Fruit fly (Drosophila melanogaster): ENCODE measurements around the gene PGRP-LD.
A peak's percentile ranks its signal among the peaks of the same experiment; 100 is the strongest.

PGRP-LD gene

dm6 chr3L:5751740-5752579 is 27.9 kb upstream of the PGRP-LD start, which contains the start of gene DnaJ-1 (continued):
- TF ChIP-seq pnt (GFP tag; optimal IDR thresholded peaks at IDR 0.05), result no peak
- TF ChIP-seq B-H2 (GFP tag; optimal IDR thresholded peaks at IDR 0.05), result no peak
- TF ChIP-seq CG2712 (tag; optimal IDR thresholded peaks at IDR 0.05), result peak; percentile 22
- TF ChIP-seq ro (GFP tag; IDR thresholded peaks at IDR 0.05), result no peak
- TF ChIP-seq CG42726 (GFP tag; IDR thresholded peaks at IDR 0.05; ENCODE audit: partially characterized antibody), result peak; percentile 95
- TF ChIP-seq lov (optimal IDR thresholded peaks at IDR 0.05), result no peak
- no peak for TF ChIP-seq lov (GFP tag; IDR thresholded peaks at IDR 0.05)
- peak; percentile 52 for TF ChIP-seq CG6854 (GFP tag; optimal IDR thresholded peaks at IDR 0.05)
- peak; percentile 67 for TF ChIP-seq pfk (GFP tag; optimal IDR thresholded peaks at IDR 0.05)
- peak; percentile 68 for TF ChIP-seq grn (GFP tag; optimal IDR thresholded peaks at IDR 0.05)
- TF ChIP-seq lilli (GFP tag; optimal IDR thresholded peaks at IDR 0.05), result peak; percentile 28
- peak; percentile 45 for TF ChIP-seq dm (GFP tag; optimal IDR thresholded peaks at IDR 0.05)
- peak; percentile 15 for TF ChIP-seq grau (tag; optimal IDR thresholded peaks at IDR 0.05)
- TF ChIP-seq E2f2 (GFP tag; IDR thresholded peaks at IDR 0.05), result peak; percentile 85
- peak; percentile 54 for TF ChIP-seq CG9797 (GFP tag; optimal IDR thresholded peaks at IDR 0.05)
- TF ChIP-seq Bdp1 (GFP tag; optimal IDR thresholded peaks at IDR 0.05), result no peak
- TF ChIP-seq unpg (GFP tag; optimal IDR thresholded peaks at IDR 0.05), result peak; percentile 37
- peak; percentile 71 for TF ChIP-seq Dp (GFP tag; optimal IDR thresholded peaks at IDR 0.05)
- TF ChIP-seq CTCF (GFP tag; optimal IDR thresholded peaks at IDR 0.05), result peak; percentile 15
- TF ChIP-seq CG18764 (GFP tag; optimal IDR thresholded peaks at IDR 0.05), result no peak
- TF ChIP-seq CG7963 (GFP tag; IDR thresholded peaks at IDR 0.05; ENCODE audit: partially characterized antibody), result peak; percentile 95
- peak; percentile 26 for TF ChIP-seq CG10431 (GFP tag; optimal IDR thresholded peaks at IDR 0.05)
- peak in 1 of 2 experiments; percentile 19 for TF ChIP-seq Hr51 (GFP tag; optimal IDR thresholded peaks at IDR 0.05)
- peak in 1 of 3 experiments; percentile 77 for TF ChIP-seq Stat92E (GFP tag; optimal IDR thresholded peaks at IDR 0.05)
- TF ChIP-seq Gug (GFP tag; IDR thresholded peaks at IDR 0.05), result no peak
- peak; percentile 30 for TF ChIP-seq CG17359 (tag; optimal IDR thresholded peaks at IDR 0.05)
- peak; percentile 98 for TF ChIP-seq hbn (GFP tag; IDR thresholded peaks at IDR 0.05; ENCODE audit: partially characterized antibody)
- TF ChIP-seq scrt (GFP tag; optimal IDR thresholded peaks at IDR 0.05), result peak; percentile 68
- no peak for TF ChIP-seq Gsc (GFP tag; IDR thresholded peaks at IDR 0.05)
- TF ChIP-seq Hsf (GFP tag; optimal IDR thresholded peaks at IDR 0.05), result peak; percentile 64
- TF ChIP-seq cad (GFP tag; optimal IDR thresholded peaks at IDR 0.05), result no peak
- TF ChIP-seq bowl (GFP tag; IDR thresholded peaks at IDR 0.05), result no peak
- peak; percentile 40 for TF ChIP-seq BtbVII (GFP tag; optimal IDR thresholded peaks at IDR 0.05)
- TF ChIP-seq tgo (GFP tag; IDR thresholded peaks at IDR 0.05), result peak; percentile 31; the same call in 1 of the 3 replicates
- no peak for TF ChIP-seq lmd (GFP tag; IDR thresholded peaks at IDR 0.05)
- TF ChIP-seq HmgD (GFP tag; optimal IDR thresholded peaks at IDR 0.05), result no peak
- TF ChIP-seq NC2β (GFP tag; optimal IDR thresholded peaks at IDR 0.05), result peak; percentile 68
- TF ChIP-seq dysf (GFP tag; IDR thresholded peaks at IDR 0.05), result no peak
- no peak for TF ChIP-seq CG30020 (tag; optimal IDR thresholded peaks at IDR 0.05)
- peak; percentile 92 for TF ChIP-seq nom (GFP tag; optimal IDR thresholded peaks at IDR 0.05)
- TF ChIP-seq Ada2b (GFP tag; IDR thresholded peaks at IDR 0.05), result no peak
- TF ChIP-seq Dll (GFP tag; IDR thresholded peaks at IDR 0.05; ENCODE audit: partially characterized antibody), result peak; percentile 98
- TF ChIP-seq CG34224 (GFP tag; IDR thresholded peaks at IDR 0.05; ENCODE audit: partially characterized antibody), result peak; percentile 97
- peak; percentile 85 for TF ChIP-seq ato (GFP tag; IDR thresholded peaks at IDR 0.05; ENCODE audit: partially characterized antibody)
- TF ChIP-seq CG10209 (GFP tag; optimal IDR thresholded peaks at IDR 0.05), result no peak
- peak; percentile 96 for TF ChIP-seq bbx (GFP tag; IDR thresholded peaks at IDR 0.05; ENCODE audit: partially characterized antibody)
- TF ChIP-seq dmrt11E (tag; optimal IDR thresholded peaks at IDR 0.05), result no peak
- peak; percentile 7 for TF ChIP-seq CG18619 (GFP tag; optimal IDR thresholded peaks at IDR 0.05)
- peak; percentile 58 for TF ChIP-seq CG6689 (GFP tag; IDR thresholded peaks at IDR 0.05)
